Fruit fly (Drosophila melanogaster): Measurements from ENCODE around the gene Cda5.

Cda5 gene

dm6 chr2L:25055-25454 is 40.1 kb downstream of the Cda5 start, which contains the start of gene Ir21a:
Gene Ir21a, minus strand, starts transcription at chr2L:25155.
- TF ChIP-seq ttk (optimal IDR thresholded peaks at IDR 0.05), result no peak
- no peak for TF ChIP-seq insv (optimal IDR thresholded peaks at IDR 0.05)
- TF ChIP-seq psq (optimal IDR thresholded peaks at IDR 0.05), result no peak
- TF ChIP-seq Myc (optimal IDR thresholded peaks at IDR 0.05), result no peak

- TF ChIP-seq insv (optimal IDR thresholded peaks at IDR 0.05), result no peak
- no peak for TF ChIP-seq h (optimal IDR thresholded peaks at IDR 0.05)
These were observed 43.6 kb downstream of the Cda5 start for dm6 chr2L:21587-21986.

dm6 chr2L:5560-5959 is 59.6 kb downstream of the Cda5 start:
- TF ChIP-seq Myc (optimal IDR thresholded peaks at IDR 0.05), result no peak
- no peak for TF ChIP-seq insv (optimal IDR thresholded peaks at IDR 0.05)
- TF ChIP-seq ttk (optimal IDR thresholded peaks at IDR 0.05), result no peak
- no peak for TF ChIP-seq h (optimal IDR thresholded peaks at IDR 0.05)
- TF ChIP-seq psq (optimal IDR thresholded peaks at IDR 0.05), result no peak
- TF ChIP-seq Sin3A (optimal IDR thresholded peaks at IDR 0.05), result no peak
